Worm (Caenorhabditis elegans) whole organism, L1 larva: Measurements from ENCODE around the gene C40H5.2.

Experiments used
- C04F5.9 ChIP-seq: sonication (generic microtip); optimal IDR thresholded peaks from 2 replicates; lab custom pipeline; 2016; ENCODE audit warnings: missing genetic modification characterization, missing compliant biosample characterization
- C16A3.4 ChIP-seq: fragments of 150-350 bp; optimal IDR thresholded peaks from 2 replicates; lab custom pipeline; 2014; ENCODE audit warnings: missing biosample characterization, missing genetic modification characterization
- aha-1 ChIP-seq: fragments of 150-350 bp; optimal IDR thresholded peaks from 2 replicates; lab custom pipeline; 2014; ENCODE audit warnings: missing biosample characterization, missing genetic modification characterization
- ama-1 ChIP-seq: fragments of 150-350 bp; optimal IDR thresholded peaks from 2 replicates; lab custom pipeline; 2014
- blmp-1 ChIP-seq: fragments of 150-350 bp; optimal IDR thresholded peaks from 2 replicates; lab custom pipeline; 2014; ENCODE audit warnings: missing biosample characterization, missing genetic modification characterization
- ceh-63 ChIP-seq: fragments of 200-800 bp; sonication (Bioruptor generic); optimal IDR thresholded peaks from 2 replicates; lab custom pipeline; 2018; ENCODE audit warnings: mild to moderate bottlenecking, missing genetic modification characterization, missing compliant biosample characterization
- ceh-8 ChIP-seq: fragments of 200-800 bp; sonication (Bioruptor generic); optimal IDR thresholded peaks from 2 replicates; lab custom pipeline; 2018; ENCODE audit warnings: mild to moderate bottlenecking, missing genetic modification characterization, moderate library complexity, missing compliant biosample characterization
- ceh-90 ChIP-seq: sonication (generic microtip); optimal IDR thresholded peaks from 2 replicates; lab custom pipeline; 2016; ENCODE audit warnings: missing genetic modification characterization, missing compliant biosample characterization
- ces-1 ChIP-seq: fragments of 150-350 bp; optimal IDR thresholded peaks from 2 replicates; lab custom pipeline; 2014; ENCODE audit warnings: missing biosample characterization, missing genetic modification reagents, missing genetic modification characterization
- dpl-1 ChIP-seq, 3 experiments: fragments of 150-350 bp in 2 of 3; sonication (generic microtip) in 1 of 3; optimal IDR thresholded peaks; 2 replicates each; lab custom pipeline; 2014 to 2017; ENCODE audit warnings: missing biosample characterization in 3 of 3, missing genetic modification characterization in 3 of 3, missing genetic modification reagents in 3 of 3
- dsc-1 ChIP-seq: sonication (generic microtip); optimal IDR thresholded peaks from 2 replicates; lab custom pipeline; 2016; ENCODE audit warnings: mild to moderate bottlenecking, missing genetic modification characterization, missing compliant biosample characterization
- efl-3 ChIP-seq: fragments of 200-800 bp; sonication (Bioruptor generic); optimal IDR thresholded peaks from 2 replicates; lab custom pipeline; 2018; ENCODE audit warnings: mild to moderate bottlenecking, missing genetic modification characterization, missing compliant biosample characterization
- egl-13 ChIP-seq: sonication (generic microtip); optimal IDR thresholded peaks from 2 replicates; lab custom pipeline; 2016; ENCODE audit warnings: missing genotype, missing genetic modification reagents, missing genetic modification characterization, missing compliant biosample characterization
- egl-27 ChIP-seq, 2 experiments: fragments of 150-350 bp in 1 of 2; sonication (generic microtip); optimal IDR thresholded peaks; 3 replicates each; lab custom pipeline; 2017 to 2018; ENCODE audit warnings: missing biosample characterization in 2 of 2, missing genetic modification characterization in 2 of 2, missing genetic modification reagents in 2 of 2
- elt-2 ChIP-seq: sonication (generic microtip); optimal IDR thresholded peaks from 2 replicates; lab custom pipeline; 2016; ENCODE audit warnings: missing genetic modification characterization, mild to moderate bottlenecking, inconsistent platforms, missing compliant biosample characterization, missing genetic modification reagents
- elt-3 ChIP-seq, 6 experiments: fragments of 150-350 bp in 1 of 6; sonication (generic microtip); optimal IDR thresholded peaks; 2 replicates each; lab custom pipeline; 2017 to 2018; ENCODE audit warnings: missing biosample characterization in 6 of 6, missing genetic modification characterization in 6 of 6, inconsistent platforms in 1 of 6
- ets-5 ChIP-seq: fragments of 200-800 bp; sonication (Bioruptor generic); IDR thresholded peaks from 2 replicates; pipeline ENCODE4 v1.3.6; 2022; ENCODE audit warnings: missing genetic modification characterization, missing compliant biosample characterization
- fkh-10 ChIP-seq: sonication (generic microtip); optimal IDR thresholded peaks from 2 replicates; lab custom pipeline; 2017; ENCODE audit warnings: missing biosample characterization, missing genetic modification reagents, missing genetic modification characterization
- fkh-4 ChIP-seq: sonication (generic microtip); optimal IDR thresholded peaks from 2 replicates; lab custom pipeline; 2016; ENCODE audit warnings: missing compliant biosample characterization, missing genetic modification characterization, borderline replicate concordance
- hlh-17 ChIP-seq: fragments of 200-800 bp; sonication (Bioruptor generic); optimal IDR thresholded peaks from 2 replicates; lab custom pipeline; 2018; ENCODE audit warnings: missing genetic modification characterization, mild to moderate bottlenecking, missing compliant biosample characterization, moderate library complexity, borderline replicate concordance
- hlh-4 ChIP-seq: sonication (generic microtip); optimal IDR thresholded peaks from 2 replicates; lab custom pipeline; 2016; ENCODE audit warnings: mild to moderate bottlenecking, missing genetic modification characterization, missing compliant biosample characterization
- hpl-2 ChIP-seq: fragments of 150-350 bp; optimal IDR thresholded peaks from 2 replicates; lab custom pipeline; 2014; ENCODE audit warnings: missing biosample characterization, missing genetic modification reagents, missing genetic modification characterization
- irx-1 ChIP-seq: sonication (generic microtip); optimal IDR thresholded peaks from 2 replicates; lab custom pipeline; 2016; ENCODE audit warnings: missing genetic modification characterization, missing compliant biosample characterization
- lin-13 ChIP-seq: fragments of 150-350 bp; optimal IDR thresholded peaks from 2 replicates; lab custom pipeline; 2014; ENCODE audit warnings: missing biosample characterization, missing genetic modification reagents, missing genetic modification characterization
- lin-14 ChIP-seq: fragments of 200-800 bp; sonication (Bioruptor generic); optimal IDR thresholded peaks from 2 replicates; lab custom pipeline; 2018; ENCODE audit warnings: mild to moderate bottlenecking, missing genetic modification characterization, moderate library complexity, missing compliant biosample characterization
- lin-15B ChIP-seq: fragments of 150-350 bp; sonication (generic microtip); optimal IDR thresholded peaks from 3 replicates; lab custom pipeline; 2014; ENCODE audit warnings: missing biosample characterization, missing genetic modification characterization
- lin-39 ChIP-seq: fragments of 150-350 bp; optimal IDR thresholded peaks from 2 replicates; lab custom pipeline; 2014; ENCODE audit warnings: missing biosample characterization, missing genetic modification reagents, missing genetic modification characterization
- lir-3 ChIP-seq: sonication (generic microtip); optimal IDR thresholded peaks from 2 replicates; lab custom pipeline; 2016; ENCODE audit warnings: mild to moderate bottlenecking, missing genetic modification characterization, moderate library complexity, missing compliant biosample characterization; ENCODE audit not compliant: poor library complexity
- lsy-2 ChIP-seq, 2 experiments: fragments of 150-350 bp; optimal IDR thresholded peaks; 2 replicates each; lab custom pipeline; 2014; ENCODE audit warnings: missing biosample characterization in 2 of 2, missing genetic modification characterization in 2 of 2
- mab-9 ChIP-seq: fragments of 200-800 bp; sonication (Bioruptor generic); IDR thresholded peaks from 2 replicates; pipeline ENCODE4 v1.3.6; 2022; ENCODE audit warnings: missing genetic modification reagents, missing genetic modification characterization, missing compliant biosample characterization
- mdl-1 ChIP-seq, 2 experiments: fragments of 150-350 bp; optimal IDR thresholded peaks; 2 replicates each; lab custom pipeline; 2014 to 2017; ENCODE audit warnings: missing biosample characterization in 2 of 2, missing genetic modification characterization in 2 of 2, inconsistent platforms in 1 of 2
- mep-1 ChIP-seq: fragments of 150-350 bp; optimal IDR thresholded peaks from 2 replicates; lab custom pipeline; 2014; ENCODE audit warnings: missing biosample characterization, missing genetic modification characterization
- nhr-11 ChIP-seq: fragments of 150-350 bp; optimal IDR thresholded peaks from 2 replicates; lab custom pipeline; 2014; ENCODE audit warnings: missing biosample characterization, missing genetic modification characterization
- nhr-237 ChIP-seq: fragments of 150-350 bp; optimal IDR thresholded peaks from 2 replicates; lab custom pipeline; 2014; ENCODE audit warnings: missing biosample characterization, missing genetic modification characterization
- nhr-28 ChIP-seq: fragments of 150-350 bp; optimal IDR thresholded peaks from 2 replicates; lab custom pipeline; 2014; ENCODE audit warnings: missing biosample characterization, missing genetic modification characterization
- nhr-77 ChIP-seq: fragments of 150-350 bp; optimal IDR thresholded peaks from 2 replicates; lab custom pipeline; 2014; ENCODE audit warnings: missing biosample characterization, missing genetic modification characterization
- nhr-84 ChIP-seq: sonication (generic microtip); optimal IDR thresholded peaks from 2 replicates; lab custom pipeline; 2017; ENCODE audit warnings: missing biosample characterization, missing genetic modification characterization
- nhr-85 ChIP-seq: sonication (generic microtip); peaks from one replicate; lab custom pipeline; 2016; ENCODE audit warnings: missing genetic modification characterization, inconsistent platforms, missing compliant biosample characterization
- nhr-90 ChIP-seq: sonication (generic microtip); optimal IDR thresholded peaks from 2 replicates; lab custom pipeline; 2016; ENCODE audit warnings: mild to moderate bottlenecking, missing genetic modification characterization, missing compliant biosample characterization; ENCODE audit not compliant: poor library complexity
- pag-3 ChIP-seq: sonication (generic microtip); optimal IDR thresholded peaks from 2 replicates; lab custom pipeline; 2017; ENCODE audit warnings: missing genetic modification characterization, mild to moderate bottlenecking, missing compliant biosample characterization, antibody characterized with exemption, borderline replicate concordance; ENCODE audit not compliant: insufficient read depth
- pax-3 ChIP-seq: fragments of 200-800 bp; sonication (Bioruptor generic); optimal IDR thresholded peaks from 2 replicates; lab custom pipeline; 2018; ENCODE audit warnings: mild to moderate bottlenecking, missing genetic modification characterization, moderate library complexity, missing compliant biosample characterization
- pqm-1 ChIP-seq: sonication (generic microtip); optimal IDR thresholded peaks from 3 replicates; lab custom pipeline; 2017; ENCODE audit warnings: missing biosample characterization, missing genetic modification characterization
- rnt-1 ChIP-seq: sonication (generic microtip); optimal IDR thresholded peaks from 2 replicates; lab custom pipeline; 2016; ENCODE audit warnings: mild to moderate bottlenecking, missing genetic modification characterization, moderate library complexity, missing compliant biosample characterization
- skn-1 ChIP-seq: fragments of 150-350 bp; optimal IDR thresholded peaks from 2 replicates; lab custom pipeline; 2014; ENCODE audit warnings: missing biosample characterization, missing genetic modification characterization
- sptf-1 ChIP-seq: fragments of 150-350 bp; optimal IDR thresholded peaks from 2 replicates; lab custom pipeline; 2014; ENCODE audit warnings: missing biosample characterization, missing genetic modification characterization
- swsn-7 ChIP-seq: sonication (generic microtip); optimal IDR thresholded peaks from 2 replicates; lab custom pipeline; 2016; ENCODE audit warnings: missing genetic modification characterization, missing compliant biosample characterization
- unc-130 ChIP-seq: fragments of 150-350 bp; optimal IDR thresholded peaks from 2 replicates; lab custom pipeline; 2017; ENCODE audit warnings: missing biosample characterization, missing genetic modification characterization, inconsistent platforms
- unc-30 ChIP-seq: sonication (generic microtip); optimal IDR thresholded peaks from 2 replicates; lab custom pipeline; 2017; ENCODE audit warnings: missing biosample characterization, missing genetic modification characterization
- unc-86 ChIP-seq: sonication (generic microtip); optimal IDR thresholded peaks from 2 replicates; lab custom pipeline; 2016; ENCODE audit warnings: missing genetic modification characterization, missing compliant biosample characterization
- unc-98 ChIP-seq: fragments of 200-800 bp; sonication (Bioruptor generic); IDR thresholded peaks from 2 replicates; pipeline ENCODE4 v1.3.6; 2022; ENCODE audit warnings: missing genetic modification characterization, missing compliant biosample characterization
- vab-15 ChIP-seq: sonication (generic microtip); optimal IDR thresholded peaks from 2 replicates; lab custom pipeline; 2017; ENCODE audit warnings: missing genotype, mild to moderate bottlenecking, missing genetic modification characterization, missing compliant biosample characterization
- xbp-1 ChIP-seq: sonication (generic microtip); optimal IDR thresholded peaks from 2 replicates; lab custom pipeline; 2016; ENCODE audit warnings: missing genetic modification characterization, missing compliant biosample characterization
- zip-4 ChIP-seq: fragments of 200-800 bp; sonication (Bioruptor generic); optimal IDR thresholded peaks from 2 replicates; lab custom pipeline; 2018; ENCODE audit warnings: mild to moderate bottlenecking, missing genetic modification characterization, moderate library complexity, missing compliant biosample characterization

Gene C40H5.2

ce11 chrX:11798057-11798555 is 52.2 kb downstream of the C40H5.2 start, which contains the start of gene rsd-3:
TSS of gene rsd-3 (plus strand) at chrX:11798505.
- peak; percentile 26 for TF ChIP-seq egl-13 (tag; lab: Kevin White, UChicago)
- no peak for TF ChIP-seq C16A3.4 (tag; lab: Kevin White, UChicago)
- no peak for TF ChIP-seq elt-2
- no peak for TF ChIP-seq unc-130 (tag; lab: Kevin White, UChicago)
- TF ChIP-seq lin-39 (tag; lab: Kevin White, UChicago), result no peak
- TF ChIP-seq ceh-63, result no peak
- TF ChIP-seq nhr-237, result no peak
- TF ChIP-seq sptf-1 (tag; lab: Kevin White, UChicago), result no peak
- TF ChIP-seq lin-14 (GFP tag; lab: Kevin White, UChicago), result peak; percentile 95
- TF ChIP-seq fkh-10, result no peak
- TF ChIP-seq unc-86 (tag; lab: Kevin White, UChicago), result peak; percentile 27
- no peak for TF ChIP-seq pax-3 (tag; lab: Kevin White, UChicago)
- peak; percentile 40 for TF ChIP-seq dsc-1 (tag; lab: Kevin White, UChicago)
- peak; percentile 12 to 32 for TF ChIP-seq lsy-2 (tag; optimal IDR thresholded peaks at IDR 0.05; lab: Kevin White, UChicago)
- peak; percentile 41 for TF ChIP-seq xbp-1 (tag; lab: Kevin White, UChicago)
- TF ChIP-seq unc-30 (tag; lab: Kevin White, UChicago), result no peak
- TF ChIP-seq dpl-1 (GFP tag; optimal IDR thresholded peaks at IDR 0.05; lab: Kevin White, UChicago), result peak in 2 of 3 experiments; percentile 4 to 6
- no peak for TF ChIP-seq nhr-11 (tag; lab: Kevin White, UChicago)
- peak; percentile 60 for TF ChIP-seq mep-1 (tag; lab: Kevin White, UChicago)
- TF ChIP-seq egl-27 (tag; optimal IDR thresholded peaks at IDR 0.05; lab: Kevin White, UChicago), result no peak
- TF ChIP-seq lin-13 (GFP tag; lab: Kevin White, UChicago), result no peak
- no peak for TF ChIP-seq ceh-8 (GFP tag; lab: Kevin White, UChicago)
- TF ChIP-seq nhr-77, result peak; percentile 13
- TF ChIP-seq irx-1 (tag; lab: Kevin White, UChicago), result peak; percentile 9
- TF ChIP-seq ceh-90, result no peak
- TF ChIP-seq lir-3 (tag; lab: Kevin White, UChicago), result no peak
- TF ChIP-seq rnt-1 (tag; lab: Kevin White, UChicago), result no peak
- TF ChIP-seq C04F5.9 (tag; lab: Kevin White, UChicago), result no peak
- TF ChIP-seq hlh-17 (GFP tag; lab: Kevin White, UChicago), result no peak
- no peak for TF ChIP-seq vab-15 (tag; lab: Kevin White, UChicago)
- no peak for TF ChIP-seq nhr-28
- peak; percentile 60 for TF ChIP-seq nhr-90 (tag; lab: Kevin White, UChicago)
- peak; percentile 65 for TF ChIP-seq skn-1 (tag; lab: Kevin White, UChicago)
- no peak for TF ChIP-seq pag-3 (tag; lab: Kevin White, UChicago)
- no peak for TF ChIP-seq unc-98
- peak; percentile 63 for TF ChIP-seq swsn-7 (tag; lab: Kevin White, UChicago)
- no peak for TF ChIP-seq aha-1 (tag; lab: Kevin White, UChicago)
- no peak for TF ChIP-seq efl-3
- TF ChIP-seq ces-1 (GFP tag; lab: Kevin White, UChicago), result no peak
- no peak for TF ChIP-seq fkh-4 (tag; lab: Kevin White, UChicago)
- TF ChIP-seq mab-9 (GFP tag; lab: Robert Waterston, UW), result no peak
- peak; percentile 69 for TF ChIP-seq nhr-85 (tag; lab: Kevin White, UChicago)
- TF ChIP-seq mdl-1 (tag; optimal IDR thresholded peaks at IDR 0.05; lab: Kevin White, UChicago), result peak in 1 of 2 experiments; percentile 54
- TF ChIP-seq ets-5, result no peak
- TF ChIP-seq elt-3 (tag; optimal IDR thresholded peaks at IDR 0.05; lab: Kevin White, UChicago), result peak in 1 of 6 experiments; percentile 69
- TF ChIP-seq hlh-4, result no peak
- no peak for TF ChIP-seq nhr-84 (tag; lab: Kevin White, UChicago)
- no peak for TF ChIP-seq ama-1 (lab: Kevin White, UChicago)
- TF ChIP-seq blmp-1 (tag; lab: Kevin White, UChicago), result peak; percentile 70
- TF ChIP-seq lin-15B, result no peak
- TF ChIP-seq hpl-2 (GFP tag; lab: Kevin White, UChicago), result no peak
- TF ChIP-seq zip-4, result no peak
- TF ChIP-seq pqm-1 (tag; lab: Kevin White, UChicago), result no peak
